Worm (Caenorhabditis elegans) whole organism, L2 larva: ENCODE measurements around the gene B0280.17.
A peak's percentile ranks its signal among the peaks of the same experiment; 100 is the strongest.

Source experiments
- C34F6.9 ChIP-seq: fragments of 150-350 bp; optimal IDR thresholded peaks from 2 replicates; lab custom pipeline; 2014; ENCODE audit warnings: missing biosample characterization, missing genetic modification characterization
- blmp-1 ChIP-seq: sonication (generic microtip); optimal IDR thresholded peaks from 2 replicates; lab custom pipeline; 2017; ENCODE audit warnings: missing genetic modification characterization, mild to moderate bottlenecking, missing compliant biosample characterization, antibody characterized with exemption, moderate library complexity; ENCODE audit not compliant: insufficient read depth
- ceh-82 ChIP-seq: fragments of 150-350 bp; optimal IDR thresholded peaks from 2 replicates; lab custom pipeline; 2014; ENCODE audit warnings: missing biosample characterization, missing genetic modification characterization
- egl-27 ChIP-seq: sonication (generic microtip); optimal IDR thresholded peaks from 3 replicates; lab custom pipeline; 2017; ENCODE audit warnings: missing biosample characterization, missing genetic modification reagents, missing genetic modification characterization
- lin-39 ChIP-seq: fragments of 150-350 bp; optimal IDR thresholded peaks from 2 replicates; lab custom pipeline; 2014; ENCODE audit warnings: missing biosample characterization, missing genetic modification reagents, missing genetic modification characterization
- lsy-2 ChIP-seq, 2 experiments: fragments of 150-350 bp in 1 of 2; sonication (generic microtip) in 1 of 2; optimal IDR thresholded peaks; 2 replicates each; lab custom pipeline; 2014 to 2017; ENCODE audit warnings: missing biosample characterization in 2 of 2, missing genetic modification characterization in 2 of 2
- nhr-12 ChIP-seq: fragments of 150-350 bp; optimal IDR thresholded peaks from 2 replicates; lab custom pipeline; 2014; ENCODE audit warnings: missing biosample characterization, missing genetic modification characterization
- nhr-237 ChIP-seq: fragments of 150-350 bp; optimal IDR thresholded peaks from 2 replicates; lab custom pipeline; 2014; ENCODE audit warnings: missing biosample characterization, missing genetic modification characterization
- peb-1 ChIP-seq: fragments of 150-350 bp; optimal IDR thresholded peaks from 2 replicates; lab custom pipeline; 2014; ENCODE audit warnings: missing biosample characterization, missing genetic modification characterization
- snpc-4 ChIP-seq: fragments of 150-350 bp; optimal IDR thresholded peaks from 2 replicates; lab custom pipeline; 2014; ENCODE audit warnings: missing biosample characterization, missing genetic modification characterization
- unc-62 ChIP-seq: fragments of 150-350 bp; optimal IDR thresholded peaks from 2 replicates; lab custom pipeline; 2014; ENCODE audit warnings: missing biosample characterization, missing genetic modification reagents, missing genetic modification characterization
- zag-1 ChIP-seq: fragments of 150-350 bp; optimal IDR thresholded peaks from 2 replicates; lab custom pipeline; 2014; ENCODE audit warnings: missing biosample characterization, missing genetic modification characterization
- ztf-11 ChIP-seq: sonication (generic microtip); optimal IDR thresholded peaks from 2 replicates; lab custom pipeline; 2017; ENCODE audit warnings: missing biosample characterization, missing genetic modification characterization

DNA sequence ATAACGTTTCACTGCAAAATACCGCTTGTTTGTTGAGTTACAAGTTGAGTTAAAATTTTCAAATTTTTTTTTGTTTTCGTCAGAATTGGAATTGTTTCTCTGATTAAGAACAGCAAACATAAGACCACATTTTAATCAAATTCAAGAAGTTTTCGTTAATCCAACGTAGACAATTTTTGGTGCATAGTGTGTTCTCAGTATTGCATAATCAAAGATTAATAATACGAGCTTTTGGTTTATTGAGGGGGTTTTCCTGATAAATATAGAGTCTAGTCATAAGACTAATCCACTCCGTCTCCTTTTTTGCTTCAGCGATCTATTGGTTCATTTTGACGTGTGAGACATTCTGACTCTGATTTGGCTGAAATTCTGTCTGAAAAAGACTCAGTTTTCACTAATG lies 40.8 kb downstream of the B0280.17 start, which contains the start of gene nhr-9:
- TF ChIP-seq egl-27 (tag; lab: Kevin White, UChicago) (no peak), peb-1 (tag; lab: Kevin White, UChicago) (no peak), nhr-237 (tag; lab: Kevin White, UChicago) (no peak), nhr-12 (tag; lab: Kevin White, UChicago) (no peak), blmp-1 (no peak), lsy-2 (tag; optimal IDR thresholded peaks at IDR 0.05; lab: Kevin White, UChicago) (peak in 1 of 2 experiments; percentile 4), ztf-11 (tag; lab: Kevin White, UChicago) (no peak), ceh-82 (tag; lab: Kevin White, UChicago) (no peak), snpc-4 (tag; lab: Kevin White, UChicago) (no peak), unc-62 (no peak), C34F6.9 (tag; lab: Kevin White, UChicago) (no peak), zag-1 (tag; lab: Kevin White, UChicago) (no peak), lin-39 (tag; lab: Kevin White, UChicago) (no peak)
